Worm (Caenorhabditis elegans) whole organism, L2 larva: Measurements from ENCODE around the gene cyp-14A4.

Source experiments
- C34F6.9 ChIP-seq: fragments of 150-350 bp; optimal IDR thresholded peaks from 2 replicates; lab custom pipeline; 2014; ENCODE audit warnings: missing biosample characterization, missing genetic modification characterization
- F13H6.1 ChIP-seq: sonication (generic microtip); optimal IDR thresholded peaks from 2 replicates; lab custom pipeline; 2016; ENCODE audit warnings: missing genetic modification characterization, missing compliant biosample characterization
- R02D3.7 ChIP-seq: fragments of 150-350 bp; optimal IDR thresholded peaks from 2 replicates; lab custom pipeline; 2014; ENCODE audit warnings: missing biosample characterization, missing genetic modification characterization
- Y55F3AM.14 ChIP-seq: fragments of 200-800 bp; sonication (Bioruptor generic); optimal IDR thresholded peaks from 2 replicates; lab custom pipeline; 2018; ENCODE audit warnings: mild to moderate bottlenecking, missing genetic modification characterization, missing compliant biosample characterization
- alr-1 ChIP-seq: fragments of 150-350 bp; optimal IDR thresholded peaks from 2 replicates; lab custom pipeline; 2014; ENCODE audit warnings: missing biosample characterization, missing genetic modification characterization
- aly-2 ChIP-seq: fragments of 150-350 bp; optimal IDR thresholded peaks from 2 replicates; lab custom pipeline; 2014; ENCODE audit warnings: missing biosample characterization, missing genetic modification characterization
- ama-1 ChIP-seq: fragments of 150-350 bp; optimal IDR thresholded peaks from 2 replicates; lab custom pipeline; 2018; ENCODE audit warnings: inconsistent platforms
- blmp-1 ChIP-seq: sonication (generic microtip); optimal IDR thresholded peaks from 2 replicates; lab custom pipeline; 2017; ENCODE audit warnings: missing genetic modification characterization, mild to moderate bottlenecking, missing compliant biosample characterization, antibody characterized with exemption, moderate library complexity; ENCODE audit not compliant: insufficient read depth
- ceh-16 ChIP-seq: fragments of 150-350 bp; optimal IDR thresholded peaks from 2 replicates; lab custom pipeline; 2014; ENCODE audit warnings: missing biosample characterization, missing genetic modification characterization
- ceh-82 ChIP-seq: fragments of 150-350 bp; optimal IDR thresholded peaks from 2 replicates; lab custom pipeline; 2014; ENCODE audit warnings: missing biosample characterization, missing genetic modification characterization
- crh-2 ChIP-seq: sonication (generic microtip); optimal IDR thresholded peaks from 2 replicates; lab custom pipeline; 2017; ENCODE audit warnings: missing biosample characterization, missing genetic modification characterization
- egl-27 ChIP-seq: sonication (generic microtip); optimal IDR thresholded peaks from 3 replicates; lab custom pipeline; 2017; ENCODE audit warnings: missing biosample characterization, missing genetic modification reagents, missing genetic modification characterization
- elt-1 ChIP-seq: fragments of 150-350 bp; optimal IDR thresholded peaks from 2 replicates; lab custom pipeline; 2014; ENCODE audit warnings: missing biosample characterization, missing genetic modification characterization
- fos-1 ChIP-seq: fragments of 150-350 bp; optimal IDR thresholded peaks from 2 replicates; lab custom pipeline; 2014; ENCODE audit warnings: missing biosample characterization, missing genetic modification characterization
- gmeb-1 ChIP-seq: fragments of 150-350 bp; optimal IDR thresholded peaks from 2 replicates; lab custom pipeline; 2014; ENCODE audit warnings: missing biosample characterization, missing genetic modification characterization
- lin-11 ChIP-seq: fragments of 150-350 bp; sonication (generic microtip); optimal IDR thresholded peaks from 2 replicates; lab custom pipeline; 2014; ENCODE audit warnings: missing biosample characterization, missing genetic modification characterization, inconsistent platforms, mixed read lengths
- lin-13 ChIP-seq: fragments of 150-350 bp; optimal IDR thresholded peaks from 2 replicates; lab custom pipeline; 2014; ENCODE audit warnings: missing biosample characterization, missing genetic modification reagents, missing genetic modification characterization
- lin-39 ChIP-seq: fragments of 150-350 bp; optimal IDR thresholded peaks from 2 replicates; lab custom pipeline; 2014; ENCODE audit warnings: missing biosample characterization, missing genetic modification reagents, missing genetic modification characterization
- lsy-2 ChIP-seq, 2 experiments: fragments of 150-350 bp in 1 of 2; sonication (generic microtip) in 1 of 2; optimal IDR thresholded peaks; 2 replicates each; lab custom pipeline; 2014 to 2017; ENCODE audit warnings: missing biosample characterization in 2 of 2, missing genetic modification characterization in 2 of 2
- mab-5 ChIP-seq: fragments of 150-350 bp; optimal IDR thresholded peaks from 2 replicates; lab custom pipeline; 2014; ENCODE audit warnings: missing biosample characterization, missing genetic modification characterization
- mdl-1 ChIP-seq, 2 experiments: fragments of 150-350 bp in 1 of 2; sonication (generic microtip) in 1 of 2; optimal IDR thresholded peaks; 2 replicates each; lab custom pipeline; 2017; ENCODE audit warnings: missing biosample characterization in 2 of 2, missing genetic modification characterization in 2 of 2
- nhr-12 ChIP-seq: fragments of 150-350 bp; optimal IDR thresholded peaks from 2 replicates; lab custom pipeline; 2014; ENCODE audit warnings: missing biosample characterization, missing genetic modification characterization
- nhr-129 ChIP-seq: fragments of 150-350 bp; optimal IDR thresholded peaks from 2 replicates; lab custom pipeline; 2014; ENCODE audit warnings: missing biosample characterization, missing genetic modification characterization
- nhr-21 ChIP-seq: fragments of 150-350 bp; optimal IDR thresholded peaks from 2 replicates; lab custom pipeline; 2014; ENCODE audit warnings: missing biosample characterization, missing genetic modification characterization
- nhr-25 ChIP-seq: fragments of 150-350 bp; sonication (generic microtip); optimal IDR thresholded peaks from 3 replicates; lab custom pipeline; 2014; ENCODE audit warnings: missing biosample characterization, missing genetic modification characterization
- nhr-6 ChIP-seq: fragments of 150-350 bp; optimal IDR thresholded peaks from 2 replicates; lab custom pipeline; 2014; ENCODE audit warnings: missing biosample characterization, missing genetic modification characterization
- nhr-77 ChIP-seq: fragments of 150-350 bp; optimal IDR thresholded peaks from 2 replicates; lab custom pipeline; 2014; ENCODE audit warnings: missing biosample characterization, missing genetic modification characterization
- sem-4 ChIP-seq: fragments of 150-350 bp; optimal IDR thresholded peaks from 2 replicates; lab custom pipeline; 2014; ENCODE audit warnings: missing biosample characterization, missing genetic modification reagents, missing genetic modification characterization
- skn-1 ChIP-seq: sonication (generic microtip); optimal IDR thresholded peaks from 2 replicates; lab custom pipeline; 2017; ENCODE audit warnings: missing biosample characterization, missing genetic modification characterization
- sma-3 ChIP-seq: sonication (generic microtip); optimal IDR thresholded peaks from 2 replicates; lab custom pipeline; 2016; ENCODE audit warnings: missing genetic modification reagents, missing genetic modification characterization, missing compliant biosample characterization
- sma-9 ChIP-seq, 2 experiments: fragments of 150-350 bp in 1 of 2; sonication (generic microtip) in 1 of 2; optimal IDR thresholded peaks; 2 replicates each; lab custom pipeline; 2014 to 2016; ENCODE audit warnings: missing genetic modification characterization in 2 of 2, mild to moderate bottlenecking in 1 of 2, missing biosample characterization in 1 of 2, missing compliant biosample characterization in 1 of 2, missing genetic modification reagents in 1 of 2, moderate library complexity in 1 of 2
- unc-55 ChIP-seq: fragments of 150-350 bp; sonication (generic microtip); optimal IDR thresholded peaks from 3 replicates; lab custom pipeline; 2014; ENCODE audit warnings: missing biosample characterization, missing genetic modification reagents, missing genetic modification characterization
- unc-62 ChIP-seq: fragments of 150-350 bp; optimal IDR thresholded peaks from 2 replicates; lab custom pipeline; 2014; ENCODE audit warnings: missing biosample characterization, missing genetic modification reagents, missing genetic modification characterization
- zag-1 ChIP-seq: fragments of 150-350 bp; optimal IDR thresholded peaks from 2 replicates; lab custom pipeline; 2014; ENCODE audit warnings: missing biosample characterization, missing genetic modification characterization
- ztf-1 ChIP-seq: fragments of 200-800 bp; sonication (Bioruptor generic); conservative IDR thresholded peaks from 2 replicates; pipeline ENCODE4 v1.3.6; 2022; ENCODE audit warnings: missing genetic modification characterization, missing compliant biosample characterization
- ztf-4 ChIP-seq: fragments of 150-350 bp; optimal IDR thresholded peaks from 2 replicates; lab custom pipeline; 2014; ENCODE audit warnings: missing biosample characterization, missing genetic modification characterization

cyp-14A4 gene

ce11 chrX:13261037-13261592 is 22.9 kb downstream of the cyp-14A4 start:
- TF ChIP-seq crh-2 (tag; lab: Kevin White, UChicago): peak; percentile 2
- TF ChIP-seq, all 48 proteins: peak for 1; not testable (repeated sequence) for 47

ce11 chrX:13257577-13257976 is 26.4 kb downstream of the cyp-14A4 start, which contains the start of gene K08H2.10:
TSS of gene K08H2.10 (plus strand) at chrX:13257806.
- peak; percentile 67 for TF ChIP-seq fos-1
- no peak for TF ChIP-seq sma-9 (GFP tag; optimal IDR thresholded peaks at IDR 0.05; lab: Kevin White, UChicago)
- no peak for TF ChIP-seq sma-9 (tag; optimal IDR thresholded peaks at IDR 0.05; lab: Kevin White, UChicago)

- peak; percentile 10 for TF ChIP-seq fos-1
- no peak for TF ChIP-seq elt-1 (tag; lab: Kevin White, UChicago)
Observed at ce11 chrX:13251914-13252434, 32.0 kb downstream of the cyp-14A4 start, which contains the start of gene nhr-32. TSS of gene nhr-32 (plus strand) at chrX:13251964.

- TF ChIP-seq lsy-2 (tag; optimal IDR thresholded peaks at IDR 0.05; lab: Kevin White, UChicago) (peak; percentile 1 to 71), ceh-16 (tag; lab: Kevin White, UChicago) (peak; percentile 14), egl-27 (tag; lab: Kevin White, UChicago) (peak; percentile 25), C34F6.9 (tag; lab: Kevin White, UChicago) (peak; percentile 67), mdl-1 (tag; optimal IDR thresholded peaks at IDR 0.05; lab: Kevin White, UChicago) (peak; percentile 96), F13H6.1 (tag; lab: Kevin White, UChicago) (peak; percentile 78), aly-2 (tag; lab: Kevin White, UChicago) (no peak), ceh-82 (tag; lab: Kevin White, UChicago) (no peak), unc-55 (GFP tag; lab: Kevin White, UChicago) (peak; percentile 37), skn-1 (tag; lab: Kevin White, UChicago) (no peak), lin-13 (GFP tag; lab: Kevin White, UChicago) (peak; percentile 16), R02D3.7 (tag; lab: Kevin White, UChicago) (no peak), nhr-6 (peak; percentile 67), nhr-77 (no peak), blmp-1 (peak; percentile 62), sma-9 (GFP tag; optimal IDR thresholded peaks at IDR 0.05; lab: Kevin White, UChicago) (peak; percentile 83), sma-9 (tag; optimal IDR thresholded peaks at IDR 0.05; lab: Kevin White, UChicago) (no peak), mab-5 (tag; lab: Kevin White, UChicago) (peak; percentile 1), elt-1 (tag; lab: Kevin White, UChicago) (peak; percentile 92), nhr-129 (peak; percentile 94), ztf-4 (tag; lab: Kevin White, UChicago) (peak; percentile 61), unc-62 (GFP tag; lab: Kevin White, UChicago) (no peak), crh-2 (tag; lab: Kevin White, UChicago) (peak; percentile 74), fos-1 (peak; percentile 64), lin-39 (tag; lab: Kevin White, UChicago) (no peak), nhr-12 (no peak), nhr-21 (tag; lab: Kevin White, UChicago) (peak; percentile 69), nhr-25 (tag; lab: Kevin White, UChicago) (peak; percentile 77), sem-4 (tag; lab: Kevin White, UChicago) (peak; percentile 75), ztf-1 (GFP tag; lab: Robert Waterston, UW) (no peak), gmeb-1 (peak; percentile 35), Y55F3AM.14 (GFP tag; lab: Kevin White, UChicago) (peak; percentile 1), lin-11 (tag; lab: Kevin White, UChicago) (peak; percentile 63), alr-1 (tag; lab: Kevin White, UChicago) (no peak), zag-1 (tag; lab: Kevin White, UChicago) (peak; percentile 44), sma-3 (GFP tag; lab: Kevin White, UChicago) (peak; percentile 63), ama-1 (no peak)
Observed at ce11 chrX:13251354-13251843, 32.6 kb downstream of the cyp-14A4 start.
